Fruit fly (Drosophila melanogaster): ENCODE results near the gene CG32944.

- TF ChIP-seq CG5204 (GFP tag; optimal IDR thresholded peaks at IDR 0.05), result no peak
- TF ChIP-seq toe (GFP tag; optimal IDR thresholded peaks at IDR 0.05), result no peak
- TF ChIP-seq kay (GFP tag; ENCODE audit: borderline replicate concordance), result no peak
- TF ChIP-seq CG7045 (GFP tag; optimal IDR thresholded peaks at IDR 0.05), result no peak
- no peak for TF ChIP-seq pad (GFP tag; optimal IDR thresholded peaks at IDR 0.05)
- no peak for TF ChIP-seq bab1 (GFP tag; optimal IDR thresholded peaks at IDR 0.05)
Measured at dm6 chr3R:4394117-4394516, 25.3 kb downstream of the CG32944 start, which contains the start of gene CG34112.

Measured in whole organism, adult.